Fruit fly (Drosophila melanogaster): ENCODE measurements around the gene Ak3.

The Ak3 gene

DNA sequence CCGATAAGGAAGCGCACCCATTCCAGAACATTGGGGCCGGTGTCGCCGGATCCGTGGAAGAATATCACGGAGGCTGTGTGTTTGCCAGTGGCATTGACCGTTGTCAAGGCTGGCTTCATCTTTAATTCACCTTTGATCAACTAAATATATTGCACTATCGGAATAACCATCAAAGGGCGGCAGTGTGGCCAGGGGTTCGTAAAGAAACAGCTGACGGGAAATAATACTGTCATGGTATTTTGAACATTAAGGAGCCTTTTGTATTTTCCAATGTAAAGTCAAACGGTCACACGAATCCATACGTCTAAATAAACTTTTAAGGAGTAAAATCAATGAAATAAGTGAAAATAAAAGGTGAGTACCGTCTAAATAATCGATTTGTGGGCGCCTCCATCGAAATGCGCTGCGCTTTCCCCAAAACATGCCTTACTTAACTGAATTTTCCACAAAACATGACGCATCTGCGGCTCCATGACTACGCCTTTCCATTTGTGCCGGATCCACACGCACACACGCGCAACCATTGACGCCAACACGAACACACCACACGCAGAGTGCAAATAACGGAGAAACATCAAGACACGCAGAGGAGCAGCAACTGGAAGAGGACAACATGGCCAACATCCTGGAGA lies 35.0 kb downstream of the Ak3 start, which contains the start of the genes CG6567 and CG4511:
CG6567 (minus strand) TSS at position 209 of the 632 bp plus-strand sequence.
CG4511 (plus strand) TSS at position 259 of the 632 bp plus-strand sequence.
- no peak for TF ChIP-seq rn (GFP tag; IDR thresholded peaks at IDR 0.05)
- 0 out of 3 replicates have a peak, but pooled peaks have one; percentile 35 for TF ChIP-seq CG4496 (GFP tag; IDR thresholded peaks at IDR 0.05)
- peak; percentile 32 for TF ChIP-seq EcR (GFP tag; optimal IDR thresholded peaks at IDR 0.05)

DNA sequence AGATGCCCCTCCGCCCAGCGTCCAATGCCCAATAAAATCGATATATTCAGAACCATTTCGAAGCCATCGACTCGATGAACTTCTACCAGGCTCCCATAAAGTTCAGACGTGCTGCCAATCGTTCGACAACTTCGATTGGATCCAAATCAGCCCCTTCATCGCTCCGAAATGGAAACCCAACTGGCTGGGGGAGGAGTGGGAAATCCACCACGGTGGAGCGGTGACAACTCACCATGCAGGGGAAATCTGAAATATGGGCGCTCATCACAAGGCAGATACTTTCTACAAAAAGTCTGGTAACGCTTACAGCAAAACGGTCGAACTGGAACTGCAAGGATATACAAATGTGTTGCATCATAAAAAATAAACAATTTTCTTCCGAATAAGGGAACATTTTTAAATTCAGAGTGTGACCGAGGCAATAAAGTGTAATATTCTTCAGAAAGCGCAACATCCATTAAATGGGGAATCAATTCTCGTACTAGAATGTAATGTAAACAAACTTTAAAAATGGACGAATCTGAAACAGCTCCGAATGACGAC lies 37.1 kb downstream of the Ak3 start, which contains the start of gene CG4565:
CG4565 (plus strand) TSS at position 493 of the 543 bp plus-strand sequence.
- TF ChIP-seq EcR (GFP tag; optimal IDR thresholded peaks at IDR 0.05): peak; percentile 13
- no peak for TF ChIP-seq Pif1A (GFP tag; optimal IDR thresholded peaks at IDR 0.05)
- no peak for TF ChIP-seq CG10348 (GFP tag; IDR thresholded peaks at IDR 0.05)
- TF ChIP-seq CG17806 (tag; optimal IDR thresholded peaks at IDR 0.05): no peak
- TF ChIP-seq Pif1B (GFP tag; optimal IDR thresholded peaks at IDR 0.05): no peak
- no peak for TF ChIP-seq CG13204 (GFP tag; optimal IDR thresholded peaks at IDR 0.05)
- TF ChIP-seq CG14655 (GFP tag; optimal IDR thresholded peaks at IDR 0.05): no peak
- TF ChIP-seq rn (GFP tag; IDR thresholded peaks at IDR 0.05): no peak

DNA sequence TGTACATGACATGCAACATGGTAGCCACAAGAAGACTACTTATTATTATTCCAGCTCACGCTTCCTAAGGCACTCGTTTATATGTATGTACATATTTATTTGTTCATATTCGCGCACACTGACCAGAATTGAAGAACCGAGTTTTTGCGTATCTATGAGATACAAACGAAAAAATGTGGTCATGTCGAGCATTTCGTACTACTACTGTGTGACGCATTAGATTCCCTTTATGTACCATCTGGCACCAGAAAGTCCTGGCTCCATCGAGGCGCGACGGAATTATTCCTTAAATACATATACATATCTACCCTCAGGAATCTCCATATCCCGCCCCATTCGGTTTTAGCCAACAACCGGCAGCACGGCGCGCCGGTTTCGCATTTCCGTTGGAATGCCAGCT lies 38.8 kb downstream of the Ak3 start:
- no peak for TF ChIP-seq CG32121 (GFP tag; IDR thresholded peaks at IDR 0.05)
- no peak for TF ChIP-seq Ets98B (GFP tag; IDR thresholded peaks at IDR 0.05)

DNA sequence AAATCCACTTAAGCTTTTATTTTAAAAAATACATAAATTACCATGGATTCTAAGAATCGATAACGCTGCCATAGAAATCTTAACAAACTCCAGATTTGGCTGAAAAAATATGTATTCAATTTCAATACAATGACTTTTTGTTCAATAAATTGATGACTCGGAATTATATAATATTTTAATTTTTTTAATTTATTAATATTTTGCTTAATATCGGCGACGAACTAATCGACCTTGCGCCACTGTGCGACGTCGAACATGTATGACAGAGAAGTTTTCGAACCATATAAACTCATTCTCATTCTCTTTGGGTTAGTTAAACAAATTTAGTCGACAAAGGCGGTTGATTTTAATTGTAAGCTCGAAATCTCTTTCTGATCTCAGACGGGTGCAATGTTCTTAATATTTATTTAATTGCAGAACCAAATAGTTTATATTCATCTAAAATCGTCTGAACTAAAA lies 39.8 kb downstream of the Ak3 start, which contains the start of gene CG42394:
CG42394 (plus strand) TSS at position 311 of the 459 bp plus-strand sequence.
- TF ChIP-seq Snoo (tag; optimal IDR thresholded peaks at IDR 0.05) (peak; percentile 95), CG4496 (GFP tag; IDR thresholded peaks at IDR 0.05) (peak; percentile 95), CG12605 (GFP tag; IDR thresholded peaks at IDR 0.05) (peak; percentile 90), CG15710 (tag; optimal IDR thresholded peaks at IDR 0.05) (peak; percentile 91), CG9948 (tag; optimal IDR thresholded peaks at IDR 0.05) (peak; percentile 98), CG34367 (tag; optimal IDR thresholded peaks at IDR 0.05) (peak; percentile 91), CG17806 (tag; optimal IDR thresholded peaks at IDR 0.05) (peak; percentile 98), fd96Ca (GFP tag; IDR thresholded peaks at IDR 0.05) (peak; percentile 88; the same call in 2 of the 3 replicates), gl (tag; optimal IDR thresholded peaks at IDR 0.05) (peak; percentile 80), CG8159 (tag; optimal IDR thresholded peaks at IDR 0.05) (peak; percentile 97), Pif1A (GFP tag; optimal IDR thresholded peaks at IDR 0.05) (peak; percentile 85), CG14655 (GFP tag; optimal IDR thresholded peaks at IDR 0.05) (peak; percentile 99), CG8301 (tag; optimal IDR thresholded peaks at IDR 0.05) (peak; percentile 96), EcR (GFP tag; optimal IDR thresholded peaks at IDR 0.05) (peak; percentile 76), CG10348 (GFP tag; IDR thresholded peaks at IDR 0.05) (peak; percentile 52), D1 (tag; optimal IDR thresholded peaks at IDR 0.05) (peak; percentile 98), Pif1B (GFP tag; optimal IDR thresholded peaks at IDR 0.05) (peak; percentile 93), CG32121 (GFP tag; IDR thresholded peaks at IDR 0.05) (peak; percentile 95), Ets98B (GFP tag; IDR thresholded peaks at IDR 0.05) (peak; percentile 94), rn (GFP tag; IDR thresholded peaks at IDR 0.05) (peak; percentile 83), CG13204 (GFP tag; optimal IDR thresholded peaks at IDR 0.05) (peak; percentile 62)

DNA sequence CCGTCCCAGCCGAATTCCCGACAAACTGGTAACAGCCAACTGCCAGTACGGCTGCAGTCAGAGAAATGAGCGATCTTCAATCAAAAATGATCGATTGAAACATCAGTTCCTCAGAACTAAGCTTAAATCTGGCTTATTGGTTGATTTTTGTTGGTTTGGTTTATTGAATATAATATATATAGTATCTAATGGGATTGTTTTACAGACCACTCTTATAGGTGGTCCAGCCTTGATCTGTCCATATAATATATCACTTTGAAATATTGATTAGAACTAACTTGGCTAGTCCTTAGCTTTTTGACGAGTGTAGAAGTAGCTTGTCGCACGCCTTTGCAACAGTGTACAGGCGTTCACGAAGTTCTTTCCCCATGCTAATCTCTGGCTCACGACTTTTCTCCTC lies 47.0 kb downstream of the Ak3 start:
- TF ChIP-seq CG9948 (tag; optimal IDR thresholded peaks at IDR 0.05): peak; percentile 37
- no peak for TF ChIP-seq CG32121 (GFP tag; IDR thresholded peaks at IDR 0.05)
- TF ChIP-seq CG8159 (tag; optimal IDR thresholded peaks at IDR 0.05): peak; percentile 52
- TF ChIP-seq CG10348 (GFP tag; IDR thresholded peaks at IDR 0.05): no peak
- no peak for TF ChIP-seq CG4496 (GFP tag; IDR thresholded peaks at IDR 0.05)
- peak; percentile 42 for TF ChIP-seq CG17806 (tag; optimal IDR thresholded peaks at IDR 0.05)
- no peak for TF ChIP-seq Ets98B (GFP tag; IDR thresholded peaks at IDR 0.05)
- TF ChIP-seq Snoo (tag; optimal IDR thresholded peaks at IDR 0.05): no peak
- peak; percentile 42 for TF ChIP-seq CG13204 (GFP tag; optimal IDR thresholded peaks at IDR 0.05)
- TF ChIP-seq CG34367 (tag; optimal IDR thresholded peaks at IDR 0.05): peak; percentile 32
- TF ChIP-seq CG14655 (GFP tag; optimal IDR thresholded peaks at IDR 0.05): peak; percentile 75
- TF ChIP-seq CG12605 (GFP tag; IDR thresholded peaks at IDR 0.05): no peak
- TF ChIP-seq fd96Ca (GFP tag; IDR thresholded peaks at IDR 0.05): no peak
- TF ChIP-seq rn (GFP tag; IDR thresholded peaks at IDR 0.05): no peak
- no peak for TF ChIP-seq Pif1B (GFP tag; optimal IDR thresholded peaks at IDR 0.05)
- peak; percentile 47 for TF ChIP-seq CG8301 (tag; optimal IDR thresholded peaks at IDR 0.05)
- peak; percentile 44 for TF ChIP-seq CG15710 (tag; optimal IDR thresholded peaks at IDR 0.05)
- TF ChIP-seq EcR (GFP tag; optimal IDR thresholded peaks at IDR 0.05): no peak
- no peak for TF ChIP-seq D1 (tag; optimal IDR thresholded peaks at IDR 0.05)
- TF ChIP-seq gl (tag; optimal IDR thresholded peaks at IDR 0.05): peak; percentile 11
- no peak for TF ChIP-seq Pif1A (GFP tag; optimal IDR thresholded peaks at IDR 0.05)

Measured in whole organism, pupa.